Worm (Caenorhabditis elegans) whole organism, L3 larva: ENCODE measurements around the gene clc-13.

Experiments
- R02D3.7 ChIP-seq: fragments of 150-350 bp; optimal IDR thresholded peaks from 2 replicates; lab custom pipeline; 2014; ENCODE audit warnings: missing biosample characterization, missing genetic modification characterization
- ZK546.5 ChIP-seq: sonication (generic microtip); optimal IDR thresholded peaks from 2 replicates; lab custom pipeline; 2017; ENCODE audit warnings: missing biosample characterization, missing genetic modification characterization
- aly-2 ChIP-seq: fragments of 150-350 bp; optimal IDR thresholded peaks from 2 replicates; lab custom pipeline; 2014; ENCODE audit warnings: missing biosample characterization, missing genetic modification characterization
- ama-1 ChIP-seq: fragments of 150-350 bp; optimal IDR thresholded peaks from 2 replicates; lab custom pipeline; 2018
- ceh-28 ChIP-seq: fragments of 150-350 bp; optimal IDR thresholded peaks from 2 replicates; lab custom pipeline; 2014; ENCODE audit warnings: missing biosample characterization, missing genetic modification reagents, missing genetic modification characterization
- ceh-82 ChIP-seq: fragments of 150-350 bp; optimal IDR thresholded peaks from 2 replicates; lab custom pipeline; 2014; ENCODE audit warnings: missing biosample characterization, missing genetic modification characterization
- ceh-9 ChIP-seq: sonication (generic microtip); optimal IDR thresholded peaks from 2 replicates; lab custom pipeline; 2018; ENCODE audit warnings: missing biosample characterization, missing genetic modification characterization
- daf-12 ChIP-seq: fragments of 150-350 bp; optimal IDR thresholded peaks from 2 replicates; lab custom pipeline; 2014; ENCODE audit warnings: missing biosample characterization, missing genetic modification reagents, missing genetic modification characterization
- egl-27 ChIP-seq: sonication (generic microtip); optimal IDR thresholded peaks from 4 replicates; lab custom pipeline; 2017; ENCODE audit warnings: missing biosample characterization, missing genetic modification reagents, missing genetic modification characterization
- egl-5 ChIP-seq: fragments of 150-350 bp; optimal IDR thresholded peaks from 2 replicates; lab custom pipeline; 2017; ENCODE audit warnings: missing biosample characterization, missing genetic modification reagents, missing genetic modification characterization, inconsistent platforms
- elt-1 ChIP-seq: fragments of 150-350 bp; optimal IDR thresholded peaks from 2 replicates; lab custom pipeline; 2014; ENCODE audit warnings: missing biosample characterization, missing genetic modification characterization
- elt-2 ChIP-seq: sonication (generic microtip); optimal IDR thresholded peaks from 2 replicates; lab custom pipeline; 2016; ENCODE audit warnings: missing genetic modification reagents, mild to moderate bottlenecking, missing genetic modification characterization, missing compliant biosample characterization
- elt-3 ChIP-seq, 3 experiments: fragments of 150-350 bp in 1 of 3; sonication (generic microtip) in 2 of 3; optimal IDR thresholded peaks; 2 replicates in 2 of 3; 4 replicates in 1 of 3; lab custom pipeline; 2014 to 2017; ENCODE audit warnings: missing biosample characterization in 3 of 3, missing genetic modification characterization in 3 of 3
- eor-1 ChIP-seq, 2 experiments: fragments of 150-350 bp; optimal IDR thresholded peaks; 2 replicates each; lab custom pipeline; 2014 to 2018; ENCODE audit warnings: missing biosample characterization in 2 of 2, missing genetic modification characterization in 2 of 2
- fkh-10 ChIP-seq: sonication (generic microtip); optimal IDR thresholded peaks from 2 replicates; lab custom pipeline; 2017; ENCODE audit warnings: missing biosample characterization, missing genetic modification reagents, missing genetic modification characterization
- fkh-2 ChIP-seq: fragments of 150-350 bp; optimal IDR thresholded peaks from 2 replicates; lab custom pipeline; 2014; ENCODE audit warnings: missing biosample characterization, missing genetic modification reagents, missing genetic modification characterization
- fos-1 ChIP-seq: fragments of 150-350 bp; optimal IDR thresholded peaks from 2 replicates; lab custom pipeline; 2014; ENCODE audit warnings: missing biosample characterization, missing genetic modification characterization
- hmg-11 ChIP-seq: sonication (generic microtip); optimal IDR thresholded peaks from 2 replicates; lab custom pipeline; 2016; ENCODE audit warnings: missing genetic modification characterization, missing compliant biosample characterization
- lin-15B ChIP-seq: fragments of 150-350 bp; optimal IDR thresholded peaks from 2 replicates; lab custom pipeline; 2014; ENCODE audit warnings: missing biosample characterization, missing genetic modification characterization
- lsy-12 ChIP-seq: sonication (generic microtip); optimal IDR thresholded peaks from 2 replicates; lab custom pipeline; 2016; ENCODE audit warnings: mild to moderate bottlenecking, missing genetic modification characterization, missing compliant biosample characterization
- mdl-1 ChIP-seq: fragments of 150-350 bp; optimal IDR thresholded peaks from 2 replicates; lab custom pipeline; 2014; ENCODE audit warnings: missing biosample characterization, missing genetic modification characterization
- nhr-11 ChIP-seq: fragments of 150-350 bp; optimal IDR thresholded peaks from 2 replicates; lab custom pipeline; 2014; ENCODE audit warnings: missing biosample characterization, missing genetic modification characterization
- nhr-12 ChIP-seq: fragments of 150-350 bp; optimal IDR thresholded peaks from 2 replicates; lab custom pipeline; 2014; ENCODE audit warnings: missing biosample characterization, missing genetic modification characterization
- nhr-23 ChIP-seq: fragments of 150-350 bp; optimal IDR thresholded peaks from 2 replicates; lab custom pipeline; 2014; ENCODE audit warnings: missing biosample characterization, missing genetic modification reagents, missing genetic modification characterization
- nhr-237 ChIP-seq: fragments of 150-350 bp; optimal IDR thresholded peaks from 2 replicates; lab custom pipeline; 2014; ENCODE audit warnings: missing biosample characterization, missing genetic modification characterization
- nhr-25 ChIP-seq: sonication (generic microtip); optimal IDR thresholded peaks from 2 replicates; lab custom pipeline; 2017; ENCODE audit warnings: missing biosample characterization, missing genetic modification characterization
- nhr-28 ChIP-seq: fragments of 150-350 bp; optimal IDR thresholded peaks from 2 replicates; lab custom pipeline; 2014; ENCODE audit warnings: missing biosample characterization, missing genetic modification characterization
- nhr-43 ChIP-seq: sonication (generic microtip); optimal IDR thresholded peaks from 2 replicates; lab custom pipeline; 2016; ENCODE audit warnings: mild to moderate bottlenecking, missing genetic modification characterization, missing compliant biosample characterization; ENCODE audit not compliant: poor library complexity, severe bottlenecking
- nhr-67 ChIP-seq: fragments of 150-350 bp; optimal IDR thresholded peaks from 2 replicates; lab custom pipeline; 2014; ENCODE audit warnings: missing biosample characterization, missing genetic modification characterization
- nhr-76 ChIP-seq: fragments of 150-350 bp; sonication (generic microtip); optimal IDR thresholded peaks from 5 replicates; lab custom pipeline; 2014; ENCODE audit warnings: missing biosample characterization, missing genetic modification characterization
- nhr-77 ChIP-seq: fragments of 150-350 bp; optimal IDR thresholded peaks from 2 replicates; lab custom pipeline; 2014; ENCODE audit warnings: missing biosample characterization, missing genetic modification characterization
- pha-4 ChIP-seq: fragments of 150-350 bp; optimal IDR thresholded peaks from 2 replicates; lab custom pipeline; 2014; ENCODE audit warnings: missing biosample characterization, missing genetic modification reagents, missing genetic modification characterization
- pqm-1 ChIP-seq: fragments of 150-350 bp; optimal IDR thresholded peaks from 2 replicates; lab custom pipeline; 2017; ENCODE audit warnings: missing biosample characterization, missing genetic modification characterization, inconsistent platforms
- snpc-4 ChIP-seq: fragments of 150-350 bp; optimal IDR thresholded peaks from 2 replicates; lab custom pipeline; 2014; ENCODE audit warnings: missing biosample characterization, missing genetic modification characterization
- tbx-2 ChIP-seq: sonication (generic microtip); optimal IDR thresholded peaks from 2 replicates; lab custom pipeline; 2016; ENCODE audit warnings: mild to moderate bottlenecking, missing genetic modification characterization, missing compliant biosample characterization
- unc-39 ChIP-seq: sonication (generic microtip); optimal IDR thresholded peaks from 4 replicates; lab custom pipeline; 2017; ENCODE audit warnings: missing biosample characterization, missing genetic modification characterization
- unc-62 ChIP-seq: fragments of 150-350 bp; sonication (generic microtip); optimal IDR thresholded peaks from 4 replicates; lab custom pipeline; 2014; ENCODE audit warnings: missing biosample characterization, missing genetic modification reagents, missing genetic modification characterization
- ztf-11 ChIP-seq: fragments of 150-350 bp; optimal IDR thresholded peaks from 2 replicates; lab custom pipeline; 2014; ENCODE audit warnings: missing biosample characterization, missing genetic modification characterization
- ztf-4 ChIP-seq: fragments of 150-350 bp; optimal IDR thresholded peaks from 2 replicates; lab custom pipeline; 2014; ENCODE audit warnings: missing biosample characterization, missing genetic modification characterization

Gene clc-13

DNA sequence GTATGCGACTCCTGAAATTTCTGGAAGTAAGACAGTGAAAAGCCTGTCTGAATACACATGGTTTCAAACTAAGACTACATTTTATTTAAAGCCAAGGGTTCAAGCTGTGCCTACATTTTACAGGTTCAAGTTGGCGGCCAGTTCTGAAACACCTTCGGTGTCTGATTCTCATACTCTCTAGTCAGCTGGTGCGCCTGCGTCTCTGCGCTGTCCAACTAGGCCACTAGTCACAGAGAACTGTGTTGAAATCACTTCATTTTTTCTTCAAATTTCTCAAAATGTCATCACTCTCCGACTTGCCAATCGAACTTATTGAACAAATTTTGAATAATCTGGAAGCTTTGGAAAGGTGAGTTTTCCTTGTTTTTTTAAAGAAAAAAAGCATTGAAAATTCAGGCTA is 47.6 kb upstream of the clc-13 start, which contains the start of gene fbxa-90:
Gene fbxa-90, plus strand, starts transcription at position 179 of the 400 bp plus-strand sequence.
- TF ChIP-seq ztf-11 (tag; lab: Kevin White, UChicago) (no peak), R02D3.7 (tag; lab: Kevin White, UChicago) (no peak), ama-1 (lab: Kevin White, UChicago) (no peak), pqm-1 (tag; lab: Kevin White, UChicago) (no peak), nhr-76 (tag; lab: Kevin White, UChicago) (no peak), ceh-9 (tag; lab: Kevin White, UChicago) (no peak), elt-2 (tag; lab: Kevin White, UChicago) (no peak)
- TF ChIP-seq, all 47 proteins: peak for 0

DNA sequence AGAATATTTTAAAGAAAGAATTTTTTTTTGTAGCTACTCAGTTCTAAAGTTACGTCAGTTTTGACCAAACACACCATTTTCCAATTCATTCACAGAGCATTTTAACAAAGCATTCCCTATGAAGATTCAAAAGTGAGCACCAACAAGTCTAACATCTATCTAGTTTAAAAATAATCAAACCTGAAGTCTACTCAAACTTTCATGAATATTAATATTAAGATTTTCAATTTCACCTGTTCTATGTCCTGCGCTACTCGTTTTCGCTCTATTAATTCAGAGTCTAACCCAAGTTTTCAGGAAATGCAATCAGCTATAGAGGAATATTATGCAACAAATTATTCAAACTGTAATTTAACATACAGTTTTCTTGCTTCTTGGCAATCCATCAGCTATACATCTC is 42.1 kb upstream of the clc-13 start, which contains the start of gene srh-119:
Gene srh-119, plus strand, starts transcription at position 301 of the 400 bp plus-strand sequence.
- TF ChIP-seq lin-15B (no peak), R02D3.7 (tag; lab: Kevin White, UChicago) (no peak), snpc-4 (tag; lab: Kevin White, UChicago) (no peak), nhr-25 (no peak), nhr-237 (tag; lab: Kevin White, UChicago) (no peak), ztf-4 (tag; lab: Kevin White, UChicago) (no peak), daf-12 (tag; lab: Kevin White, UChicago) (no peak), elt-3 (tag; optimal IDR thresholded peaks at IDR 0.05; lab: Kevin White, UChicago) (no peak), eor-1 (tag; optimal IDR thresholded peaks at IDR 0.05; lab: Kevin White, UChicago) (no peak), fkh-2 (tag; lab: Kevin White, UChicago) (no peak), nhr-43 (no peak), mdl-1 (no peak)

DNA sequence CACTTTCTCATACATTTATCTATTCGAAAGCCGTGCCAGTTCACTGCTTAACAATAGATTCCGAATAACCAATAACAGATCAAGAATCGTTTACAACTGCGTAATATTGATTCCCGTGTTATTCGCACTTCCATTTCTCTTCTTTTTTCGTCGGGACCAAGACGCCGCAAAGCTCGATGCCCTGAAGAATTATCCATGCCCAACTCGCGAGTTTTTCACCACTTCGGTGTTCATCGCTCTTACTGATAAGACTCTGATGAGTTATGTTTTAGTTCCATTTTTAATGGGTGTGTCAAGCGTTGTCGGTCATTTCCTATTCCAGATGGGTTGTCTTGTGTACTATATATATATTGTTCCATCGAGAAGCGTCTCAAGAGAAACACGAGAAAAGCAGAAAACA is 40.9 kb upstream of the clc-13 start:
- TF ChIP-seq nhr-28, result no peak
- TF ChIP-seq nhr-77 (tag; lab: Kevin White, UChicago), result no peak
- no peak for TF ChIP-seq aly-2
- TF ChIP-seq nhr-11 (tag; lab: Kevin White, UChicago), result no peak
- TF ChIP-seq ceh-28, result no peak
- no peak for TF ChIP-seq nhr-12 (tag; lab: Kevin White, UChicago)
- TF ChIP-seq ZK546.5, result no peak
- TF ChIP-seq ztf-11 (tag; lab: Kevin White, UChicago), result no peak
- TF ChIP-seq lin-15B, result no peak
- TF ChIP-seq nhr-23 (tag; lab: Kevin White, UChicago), result no peak

DNA sequence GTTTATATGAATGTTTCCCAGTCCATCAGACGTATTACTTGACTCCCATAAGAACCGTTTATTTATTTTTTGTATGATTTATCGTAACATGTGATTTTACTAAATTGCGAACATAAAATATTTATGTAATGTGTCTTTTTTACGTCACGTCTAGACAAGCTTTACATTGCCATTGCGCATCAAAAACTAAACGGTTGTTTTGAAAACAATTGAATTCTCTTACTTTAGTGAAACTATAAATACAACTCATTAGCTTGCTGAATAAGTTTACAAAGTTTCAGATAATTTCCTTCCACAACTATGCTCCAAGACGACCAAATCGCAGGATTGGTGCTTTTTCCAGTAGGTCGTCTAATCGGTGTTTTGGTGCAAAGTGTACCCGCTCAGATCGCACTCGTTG is 39.3 kb upstream of the clc-13 start, which contains the start of gene srx-54:
Gene srx-54, plus strand, starts transcription at position 301 of the 400 bp plus-strand sequence.
- TF ChIP-seq nhr-28 (no peak), unc-39 (tag; lab: Kevin White, UChicago) (no peak), nhr-237 (tag; lab: Kevin White, UChicago) (no peak), fkh-10 (GFP tag; lab: Kevin White, UChicago) (no peak), lsy-12 (tag; lab: Kevin White, UChicago) (no peak), hmg-11 (tag; lab: Kevin White, UChicago) (no peak), ceh-82 (tag; lab: Kevin White, UChicago) (no peak), nhr-43 (no peak), fkh-2 (tag; lab: Kevin White, UChicago) (no peak), tbx-2 (tag; lab: Kevin White, UChicago) (no peak), fos-1 (tag; lab: Kevin White, UChicago) (no peak)

DNA sequence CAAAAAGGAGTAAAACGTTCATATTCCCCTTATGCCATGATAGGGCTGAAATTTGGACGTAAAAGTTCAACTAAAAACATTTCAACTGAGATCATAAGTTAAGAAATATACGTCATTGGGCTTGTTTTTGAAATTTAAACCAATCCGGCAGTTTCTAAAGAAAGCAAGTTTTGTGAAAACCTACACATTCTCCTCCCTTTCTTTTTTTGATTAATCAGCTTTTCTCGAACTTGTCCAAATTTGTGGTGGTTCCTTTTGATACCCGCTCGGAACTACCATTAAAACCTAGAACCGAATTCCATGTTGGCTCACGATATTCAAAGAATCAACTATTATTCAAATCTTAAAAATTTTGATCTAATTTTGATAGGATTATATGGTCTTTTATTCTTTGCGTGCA is 33.8 kb upstream of the clc-13 start, which contains the start of gene srz-54:
Gene srz-54, plus strand, starts transcription at position 301 of the 400 bp plus-strand sequence.
- TF ChIP-seq lsy-12 (tag; lab: Kevin White, UChicago) (no peak), fos-1 (tag; lab: Kevin White, UChicago) (no peak)

DNA sequence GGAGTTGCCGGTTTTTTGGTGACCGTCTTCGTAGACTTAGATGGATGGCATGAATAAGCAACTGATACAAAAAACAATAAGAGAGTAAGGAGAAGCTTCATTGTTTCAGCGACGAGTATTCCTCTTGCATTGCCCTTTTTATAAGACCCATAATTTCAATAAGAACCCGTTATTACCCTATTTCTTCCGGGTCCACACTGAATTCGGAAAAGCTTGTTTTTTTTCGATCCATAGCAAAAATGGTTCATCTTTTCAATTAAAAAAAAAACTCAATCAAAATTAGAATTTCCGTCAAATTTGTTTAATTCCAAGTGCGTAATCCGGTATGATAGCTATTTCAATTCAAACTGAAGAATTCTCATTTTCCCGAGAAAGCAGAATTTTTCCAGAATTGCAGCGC is 27.2 kb upstream of the clc-13 start, which contains the start of gene Y102A5C.40:
Gene Y102A5C.40, minus strand, starts transcription at position 101 of the 400 bp plus-strand sequence.
- no peak for TF ChIP-seq pha-4
- TF ChIP-seq egl-5, result no peak
- TF ChIP-seq nhr-67 (tag; lab: Kevin White, UChicago), result no peak
- TF ChIP-seq egl-27 (tag; lab: Kevin White, UChicago), result no peak
- TF ChIP-seq fkh-10 (GFP tag; lab: Kevin White, UChicago), result no peak
- no peak for TF ChIP-seq ztf-11 (tag; lab: Kevin White, UChicago)
- no peak for TF ChIP-seq hmg-11 (tag; lab: Kevin White, UChicago)
- TF ChIP-seq nhr-11 (tag; lab: Kevin White, UChicago), result no peak
- no peak for TF ChIP-seq pqm-1 (tag; lab: Kevin White, UChicago)
- no peak for TF ChIP-seq unc-62
- TF ChIP-seq elt-1 (tag; lab: Kevin White, UChicago), result no peak
